Worm (Caenorhabditis elegans): ENCODE results near the gene sta-2.

DNA sequence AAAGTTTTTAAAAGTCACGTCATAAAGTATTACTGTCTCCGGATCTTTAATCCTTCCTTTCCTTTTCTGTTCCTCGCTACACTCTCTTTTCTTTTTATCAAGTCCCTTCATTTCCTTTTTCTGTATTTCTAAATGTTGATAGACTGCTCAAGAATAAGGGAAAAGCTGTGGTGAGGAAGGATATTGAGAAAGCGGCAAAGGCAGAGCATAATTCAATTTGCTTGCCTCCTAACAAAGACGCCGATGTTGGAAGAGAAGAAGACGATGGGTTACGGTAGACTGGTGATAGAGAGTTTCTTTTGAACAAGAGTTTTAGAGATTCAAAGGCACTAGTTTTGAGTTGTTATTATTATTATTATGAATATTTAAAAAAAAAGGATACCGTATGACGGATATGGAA is 24.6 kb downstream of the sta-2 start:
- TF ChIP-seq lir-3 (tag; optimal IDR thresholded peaks at IDR 0.05; ENCODE audit: poor library complexity): no peak
- TF ChIP-seq efl-3 (GFP tag; optimal IDR thresholded peaks at IDR 0.05): no peak
- no peak for TF ChIP-seq sox-4 (tag; optimal IDR thresholded peaks at IDR 0.05)
- no peak for TF ChIP-seq irx-1 (tag; optimal IDR thresholded peaks at IDR 0.05)
- TF ChIP-seq nhr-47 (tag; optimal IDR thresholded peaks at IDR 0.05): peak; percentile 30
- TF ChIP-seq snpc-4 (tag; optimal IDR thresholded peaks at IDR 0.05): no peak
- no peak for TF ChIP-seq fkh-4 (tag; optimal IDR thresholded peaks at IDR 0.05; ENCODE audit: borderline replicate concordance)
- peak in 1 of 2 experiments; percentile 8 for TF ChIP-seq efl-1 (optimal IDR thresholded peaks at IDR 0.05)
- no peak for TF ChIP-seq efl-1 (GFP tag; optimal IDR thresholded peaks at IDR 0.05 in 1 of 2)
- no peak for TF ChIP-seq nhr-11 (tag; optimal IDR thresholded peaks at IDR 0.05)
- peak; percentile 100 for TF ChIP-seq ces-1 (GFP tag; optimal IDR thresholded peaks at IDR 0.05)
- no peak for TF ChIP-seq fos-1 (tag; optimal IDR thresholded peaks at IDR 0.05)
- no peak for TF ChIP-seq zag-1 (tag; optimal IDR thresholded peaks at IDR 0.05)

Measured in whole organism, L1 larva.